Worm (Caenorhabditis elegans) whole organism, midembryonic: ENCODE measurements around the gene T26A8.4.

Source experiments
- klf-2 ChIP-seq: fragments of 200-800 bp; sonication (Bioruptor generic); conservative IDR thresholded peaks from 2 replicates; pipeline ENCODE4 v1.3.6; 2022; ENCODE audit warnings: missing genetic modification reagents, missing genetic modification characterization, missing compliant biosample characterization
- med-1 ChIP-seq: sonication (generic microtip); optimal IDR thresholded peaks from 2 replicates; lab custom pipeline; 2017; ENCODE audit warnings: missing genetic modification characterization, mild to moderate bottlenecking, missing compliant biosample characterization, antibody characterized with exemption, missing genetic modification reagents; ENCODE audit not compliant: insufficient read depth

- TF ChIP-seq klf-2: no peak
- no peak for TF ChIP-seq med-1 (GFP tag; lab: Kevin White, UChicago)
Measured at ce11 chrIV:8472493-8472892, 39.8 kb upstream of the T26A8.4 start, which contains the start of gene oat-1.
